ENCODE assay signal across 1 fruit fly cellular context in genomic region chr3L:9462247-9462769, dm6.
A peak's percentile ranks its signal among the peaks of the same experiment; 100 is the strongest.
TF ChIP-seq lines count a peak whose summit lies in the region.

No protein-coding gene starts in this region.

TF ChIP-seq in whole organism, embryonic, 481 proteins besides CTCF, POLR2A, EP300 and RAD21 (continued from another document):
- peak; percentile 94 for TF ChIP-seq Sox100B (GFP tag; optimal IDR thresholded peaks at IDR 0.05; lab: Kevin White, UChicago)
- no peak for TF ChIP-seq ro (GFP tag; IDR thresholded peaks at IDR 0.05; lab: Robert Waterston, UW)
- peak; percentile 96 for TF ChIP-seq CG10979 (tag; optimal IDR thresholded peaks at IDR 0.05; lab: Kevin White, UChicago)
- peak; percentile 82 for TF ChIP-seq seq (GFP tag; IDR thresholded peaks at IDR 0.05; lab: Robert Waterston, UW)
- no peak for TF ChIP-seq HmgD (GFP tag; optimal IDR thresholded peaks at IDR 0.05; lab: Kevin White, UChicago)
- TF ChIP-seq CG6254 (GFP tag; optimal IDR thresholded peaks at IDR 0.05; lab: Kevin White, UChicago): peak; percentile 88
- peak; percentile 44 for TF ChIP-seq psq (GFP tag; optimal IDR thresholded peaks at IDR 0.05; lab: Kevin White, UChicago)
- peak; percentile 29; the same call in 1 of the 2 replicates for TF ChIP-seq ttk (GFP tag; IDR thresholded peaks at IDR 0.05; lab: Robert Waterston, UW)
- peak; percentile 67 for TF ChIP-seq NC2β (GFP tag; optimal IDR thresholded peaks at IDR 0.05; lab: Kevin White, UChicago)
- no peak for TF ChIP-seq usp (GFP tag; optimal IDR thresholded peaks at IDR 0.05; lab: Kevin White, UChicago)
- TF ChIP-seq nom (GFP tag; optimal IDR thresholded peaks at IDR 0.05; lab: Kevin White, UChicago): peak; percentile 77
- peak; percentile 58 for TF ChIP-seq zfh2 (GFP tag; optimal IDR thresholded peaks at IDR 0.05; lab: Kevin White, UChicago)
- no peak for TF ChIP-seq pan (optimal IDR thresholded peaks at IDR 0.05; lab: Kevin White, UChicago)
- peak in 1 of 2 experiments; percentile 76 for TF ChIP-seq pan (GFP tag; optimal IDR thresholded peaks at IDR 0.05 in 1 of 2, IDR thresholded peaks at IDR 0.05 in 1 of 2)
- no peak for TF ChIP-seq dm (GFP tag; optimal IDR thresholded peaks at IDR 0.05; lab: Kevin White, UChicago)
- TF ChIP-seq scrt (GFP tag; optimal IDR thresholded peaks at IDR 0.05; lab: Kevin White, UChicago): peak; percentile 90
- TF ChIP-seq CG7357 (GFP tag; IDR thresholded peaks at IDR 0.05; lab: Robert Waterston, UW): peak; percentile 64; the same call in 2 of the 3 replicates
- TF ChIP-seq CG18011 (GFP tag; optimal IDR thresholded peaks at IDR 0.05; lab: Kevin White, UChicago): peak; percentile 52
- TF ChIP-seq Doc3 (GFP tag; IDR thresholded peaks at IDR 0.05; lab: Robert Waterston, UW; ENCODE audit: partially characterized antibody): no peak; the same call in 2 of the 3 replicates
- TF ChIP-seq Dll (GFP tag; IDR thresholded peaks at IDR 0.05; lab: Robert Waterston, UW; ENCODE audit: partially characterized antibody): peak; percentile 32; the same call in 1 of the 4 replicates
- TF ChIP-seq CG18599 (GFP tag; optimal IDR thresholded peaks at IDR 0.05; lab: Kevin White, UChicago): peak; percentile 93
- TF ChIP-seq Dip3 (GFP tag; optimal IDR thresholded peaks at IDR 0.05; lab: Kevin White, UChicago): peak; percentile 41
- TF ChIP-seq Scr (GFP tag; IDR thresholded peaks at IDR 0.05; lab: Robert Waterston, UW; ENCODE audit: partially characterized antibody): peak; percentile 14
- TF ChIP-seq CG4707 (GFP tag; optimal IDR thresholded peaks at IDR 0.05; lab: Kevin White, UChicago): peak; percentile 47
- peak; percentile 69 for TF ChIP-seq CHES-1-like (GFP tag; optimal IDR thresholded peaks at IDR 0.05; lab: Kevin White, UChicago)
- peak; percentile 52; the same call in 1 of the 2 replicates for TF ChIP-seq CG9215 (GFP tag; IDR thresholded peaks at IDR 0.05; lab: Robert Waterston, UW)
- peak; percentile 89 for TF ChIP-seq CG2875 (GFP tag; optimal IDR thresholded peaks at IDR 0.05; lab: Kevin White, UChicago)
- peak; percentile 56 for TF ChIP-seq corto (GFP tag; optimal IDR thresholded peaks at IDR 0.05; lab: Kevin White, UChicago)
- TF ChIP-seq Ravus (GFP tag; IDR thresholded peaks at IDR 0.05; lab: Robert Waterston, UW): peak; percentile 21; the same call in 1 of the 2 replicates
- TF ChIP-seq CG2120 (GFP tag; optimal IDR thresholded peaks at IDR 0.05; lab: Kevin White, UChicago): peak; percentile 82
- TF ChIP-seq sna (GFP tag; IDR thresholded peaks at IDR 0.05; lab: Robert Waterston, UW; ENCODE audit: partially characterized antibody): peak; percentile 58; the same call in 1 of the 2 replicates
- TF ChIP-seq Hr39 (optimal IDR thresholded peaks at IDR 0.05; lab: Kevin White, UChicago): no peak
- TF ChIP-seq CG1647 (GFP tag; optimal IDR thresholded peaks at IDR 0.05; lab: Kevin White, UChicago): peak; percentile 45
- TF ChIP-seq YL-1 (GFP tag; optimal IDR thresholded peaks at IDR 0.05; lab: Kevin White, UChicago): peak; percentile 52
- peak; percentile 70 for TF ChIP-seq zen (tag; optimal IDR thresholded peaks at IDR 0.05; lab: Kevin White, UChicago)
- TF ChIP-seq CG14667 (GFP tag; IDR thresholded peaks at IDR 0.05; lab: Robert Waterston, UW): 0 out of 2 replicates have a peak, but pooled peaks have one; percentile 22
- peak; percentile 36; the same call in 1 of the 2 replicates for TF ChIP-seq Bgb (GFP tag; IDR thresholded peaks at IDR 0.05; lab: Robert Waterston, UW; ENCODE audit: partially characterized antibody)
- TF ChIP-seq gsb-n (tag; optimal IDR thresholded peaks at IDR 0.05; lab: Kevin White, UChicago): peak; percentile 91
- peak; percentile 12 for TF ChIP-seq stwl (tag; optimal IDR thresholded peaks at IDR 0.05; lab: Kevin White, UChicago)
- no peak for TF ChIP-seq ftz-f1 (GFP tag; optimal IDR thresholded peaks at IDR 0.05; lab: Kevin White, UChicago)
- TF ChIP-seq Rfx (GFP tag; IDR thresholded peaks at IDR 0.05; lab: Robert Waterston, UW): peak; percentile 82
- TF ChIP-seq Nf-YC (tag; optimal IDR thresholded peaks at IDR 0.05; lab: Kevin White, UChicago): peak; percentile 81
- TF ChIP-seq ara (GFP tag; IDR thresholded peaks at IDR 0.05; lab: Robert Waterston, UW): peak; percentile 58; the same call in 1 of the 2 replicates
- peak; percentile 89 for TF ChIP-seq Fer3 (tag; optimal IDR thresholded peaks at IDR 0.05; lab: Kevin White, UChicago)
- no peak for TF ChIP-seq Dfd (GFP tag; optimal IDR thresholded peaks at IDR 0.05; lab: Kevin White, UChicago)
- peak; percentile 75 for TF ChIP-seq Lhr (GFP tag; optimal IDR thresholded peaks at IDR 0.05; lab: Kevin White, UChicago)
- TF ChIP-seq Side (GFP tag; optimal IDR thresholded peaks at IDR 0.05; lab: Kevin White, UChicago): peak; percentile 78
- no peak for TF ChIP-seq dan (GFP tag; IDR thresholded peaks at IDR 0.05; lab: Robert Waterston, UW)
- TF ChIP-seq CG6854 (GFP tag; optimal IDR thresholded peaks at IDR 0.05; lab: Kevin White, UChicago): peak; percentile 92
- 0 out of 2 replicates have a peak, but pooled peaks have one; percentile 64 for TF ChIP-seq ranshi (GFP tag; IDR thresholded peaks at IDR 0.05; lab: Robert Waterston, UW)
- no peak; the same call in 2 of the 3 replicates for TF ChIP-seq sr (GFP tag; IDR thresholded peaks at IDR 0.05; lab: Robert Waterston, UW)
- TF ChIP-seq CG31224 (GFP tag; IDR thresholded peaks at IDR 0.05; lab: Robert Waterston, UW): 0 out of 2 replicates have a peak, but pooled peaks have one; percentile 35
- peak; percentile 87 for TF ChIP-seq ems (GFP tag; optimal IDR thresholded peaks at IDR 0.05; lab: Kevin White, UChicago)
- no peak for TF ChIP-seq tna (GFP tag; IDR thresholded peaks at IDR 0.05; lab: Robert Waterston, UW; ENCODE audit: partially characterized antibody)
- no peak for TF ChIP-seq knrl (GFP tag; IDR thresholded peaks at IDR 0.05; lab: Robert Waterston, UW; ENCODE audit: partially characterized antibody)
- TF ChIP-seq bsh (GFP tag; optimal IDR thresholded peaks at IDR 0.05; lab: Kevin White, UChicago): peak; percentile 84 to 92
- peak; percentile 45 for TF ChIP-seq mirr (GFP tag; optimal IDR thresholded peaks at IDR 0.05; lab: Kevin White, UChicago)
- peak; percentile 84 for TF ChIP-seq CG11695 (GFP tag; IDR thresholded peaks at IDR 0.05; lab: Robert Waterston, UW)
- peak; percentile 93 for TF ChIP-seq Asciz (GFP tag; optimal IDR thresholded peaks at IDR 0.05; lab: Kevin White, UChicago)
- no peak for TF ChIP-seq CG4282 (GFP tag; optimal IDR thresholded peaks at IDR 0.05; lab: Kevin White, UChicago)
- peak; percentile 69 for TF ChIP-seq Rx (GFP tag; IDR thresholded peaks at IDR 0.05; lab: Robert Waterston, UW)
- TF ChIP-seq Fer1 (GFP tag; optimal IDR thresholded peaks at IDR 0.05; lab: Kevin White, UChicago): peak; percentile 95
- no peak for TF ChIP-seq CG7745 (tag; optimal IDR thresholded peaks at IDR 0.05; lab: Kevin White, UChicago)
- peak; percentile 50 for TF ChIP-seq TFAM (GFP tag; optimal IDR thresholded peaks at IDR 0.05; lab: Kevin White, UChicago)
- TF ChIP-seq CG10543 (GFP tag; optimal IDR thresholded peaks at IDR 0.05; lab: Kevin White, UChicago): peak; percentile 79
- no peak for TF ChIP-seq zen2 (GFP tag; IDR thresholded peaks at IDR 0.05; lab: Robert Waterston, UW; ENCODE audit: partially characterized antibody)
- TF ChIP-seq bigmax (GFP tag; optimal IDR thresholded peaks at IDR 0.05; lab: Kevin White, UChicago): no peak
- TF ChIP-seq ap (GFP tag; IDR thresholded peaks at IDR 0.05; lab: Robert Waterston, UW): peak; percentile 40; the same call in 1 of the 2 replicates
- TF ChIP-seq danr (GFP tag; IDR thresholded peaks at IDR 0.05; lab: Robert Waterston, UW): no peak
- no peak for TF ChIP-seq prd (optimal IDR thresholded peaks at IDR 0.05; lab: Kevin White, UChicago)
- peak; percentile 79 for TF ChIP-seq prd (GFP tag; IDR thresholded peaks at IDR 0.05; lab: Robert Waterston, UW)
- TF ChIP-seq fd3F (GFP tag; optimal IDR thresholded peaks at IDR 0.05; lab: Kevin White, UChicago): peak; percentile 76
- TF ChIP-seq NC2α (GFP tag; optimal IDR thresholded peaks at IDR 0.05; lab: Kevin White, UChicago): peak; percentile 68
- peak; percentile 74 for TF ChIP-seq sug (tag; optimal IDR thresholded peaks at IDR 0.05; lab: Kevin White, UChicago)
- peak; percentile 98 for TF ChIP-seq phol (tag; optimal IDR thresholded peaks at IDR 0.05; lab: Kevin White, UChicago)
- peak; percentile 88 for TF ChIP-seq HmgZ (tag; optimal IDR thresholded peaks at IDR 0.05; lab: Kevin White, UChicago)
- TF ChIP-seq bowl (GFP tag; IDR thresholded peaks at IDR 0.05; lab: Robert Waterston, UW): no peak
- TF ChIP-seq so (GFP tag; IDR thresholded peaks at IDR 0.05; lab: Robert Waterston, UW): peak; percentile 55; the same call in 1 of the 3 replicates
- TF ChIP-seq chinmo (GFP tag; IDR thresholded peaks at IDR 0.05; lab: Robert Waterston, UW; ENCODE audit: partially characterized antibody): no peak
- peak; percentile 94 for TF ChIP-seq dmrt11E (tag; optimal IDR thresholded peaks at IDR 0.05; lab: Kevin White, UChicago)
- no peak; the same call in 1 of the 3 replicates for TF ChIP-seq CG34422 (GFP tag; IDR thresholded peaks at IDR 0.05; lab: Robert Waterston, UW)
- TF ChIP-seq zfh1 (GFP tag; IDR thresholded peaks at IDR 0.05; lab: Robert Waterston, UW): peak; percentile 78
- TF ChIP-seq wdn (GFP tag; IDR thresholded peaks at IDR 0.05; lab: Robert Waterston, UW): peak; percentile 50
- no peak for TF ChIP-seq tll (GFP tag; optimal IDR thresholded peaks at IDR 0.05; lab: Kevin White, UChicago)
- TF ChIP-seq CG4730 (GFP tag; IDR thresholded peaks at IDR 0.05; lab: Robert Waterston, UW): peak; percentile 45; the same call in 1 of the 2 replicates
- peak; percentile 32 for TF ChIP-seq abd-A (tag; optimal IDR thresholded peaks at IDR 0.05; lab: Kevin White, UChicago)
- peak; percentile 87 for TF ChIP-seq CG3407 (GFP tag; optimal IDR thresholded peaks at IDR 0.05; lab: Kevin White, UChicago)
- no peak for TF ChIP-seq Taf1 (GFP tag; IDR thresholded peaks at IDR 0.05; lab: Robert Waterston, UW)
- no peak for TF ChIP-seq Tbp (GFP tag; optimal IDR thresholded peaks at IDR 0.05; lab: Kevin White, UChicago)
- peak in 1 of 2 experiments; percentile 71 for TF ChIP-seq Hr78 (GFP tag; optimal IDR thresholded peaks at IDR 0.05; lab: Kevin White, UChicago)
- TF ChIP-seq CG33213 (GFP tag; optimal IDR thresholded peaks at IDR 0.05; lab: Kevin White, UChicago): peak; percentile 49
- TF ChIP-seq Fer2 (tag; optimal IDR thresholded peaks at IDR 0.05; lab: Kevin White, UChicago): peak; percentile 78
- no peak for TF ChIP-seq GATAe (GFP tag; conservative IDR thresholded peaks at IDR 0.05; lab: Robert Waterston, UW)
- TF ChIP-seq sens (GFP tag; lab: Kevin White, UChicago): peak; percentile 98
- TF ChIP-seq Ada2b (GFP tag; IDR thresholded peaks at IDR 0.05; lab: Robert Waterston, UW): peak; percentile 64
- TF ChIP-seq shn (GFP tag; optimal IDR thresholded peaks at IDR 0.05; lab: Kevin White, UChicago): peak; percentile 69
- TF ChIP-seq Max (GFP tag; optimal IDR thresholded peaks at IDR 0.05; lab: Kevin White, UChicago): peak; percentile 90
- peak; percentile 69 for TF ChIP-seq Ptx1 (GFP tag; IDR thresholded peaks at IDR 0.05; lab: Robert Waterston, UW)
- peak; percentile 86 for TF ChIP-seq tap (tag; optimal IDR thresholded peaks at IDR 0.05; lab: Kevin White, UChicago)
- peak; percentile 48; the same call in 1 of the 2 replicates for TF ChIP-seq sisA (GFP tag; IDR thresholded peaks at IDR 0.05; lab: Robert Waterston, UW)
- TF ChIP-seq luna (GFP tag; optimal IDR thresholded peaks at IDR 0.05; lab: Kevin White, UChicago): peak; percentile 36
- TF ChIP-seq ase (GFP tag; IDR thresholded peaks at IDR 0.05; lab: Robert Waterston, UW): no peak
- no peak for TF ChIP-seq pita (GFP tag; optimal IDR thresholded peaks at IDR 0.05; lab: Kevin White, UChicago)
- TF ChIP-seq CG10267 (tag; optimal IDR thresholded peaks at IDR 0.05; lab: Kevin White, UChicago): peak; percentile 92
- TF ChIP-seq kah (GFP tag; optimal IDR thresholded peaks at IDR 0.05; lab: Kevin White, UChicago): peak; percentile 42
- no peak for TF ChIP-seq BEAF-32 (GFP tag; optimal IDR thresholded peaks at IDR 0.05; lab: Kevin White, UChicago)
- TF ChIP-seq Vsx1 (GFP tag; optimal IDR thresholded peaks at IDR 0.05; lab: Kevin White, UChicago): peak; percentile 91
- no peak for TF ChIP-seq Optix (GFP tag; IDR thresholded peaks at IDR 0.05; lab: Robert Waterston, UW)
- peak; percentile 83 for TF ChIP-seq CG17568 (GFP tag; optimal IDR thresholded peaks at IDR 0.05; lab: Kevin White, UChicago)
- peak; percentile 59 for TF ChIP-seq NK7.1 (GFP tag; optimal IDR thresholded peaks at IDR 0.05; lab: Kevin White, UChicago)
- peak; percentile 89 for TF ChIP-seq CG15601 (tag; optimal IDR thresholded peaks at IDR 0.05; lab: Kevin White, UChicago)
- TF ChIP-seq zf30C (GFP tag; optimal IDR thresholded peaks at IDR 0.05; lab: Kevin White, UChicago): no peak
- peak; percentile 9; the same call in 1 of the 2 replicates for TF ChIP-seq NFAT (GFP tag; IDR thresholded peaks at IDR 0.05; lab: Robert Waterston, UW)
- peak; percentile 84 for TF ChIP-seq CG4424 (GFP tag; optimal IDR thresholded peaks at IDR 0.05; lab: Kevin White, UChicago)
- TF ChIP-seq br (optimal IDR thresholded peaks at IDR 0.05; lab: Kevin White, UChicago): no peak
- TF ChIP-seq Bdp1 (GFP tag; optimal IDR thresholded peaks at IDR 0.05; lab: Kevin White, UChicago): peak; percentile 71
- TF ChIP-seq CG6689 (GFP tag; IDR thresholded peaks at IDR 0.05; lab: Robert Waterston, UW): peak; percentile 82
- TF ChIP-seq ato (GFP tag; IDR thresholded peaks at IDR 0.05; lab: Robert Waterston, UW; ENCODE audit: partially characterized antibody): no peak
- TF ChIP-seq CG8281 (tag; optimal IDR thresholded peaks at IDR 0.05; lab: Kevin White, UChicago): peak; percentile 74
